Fruit fly (Drosophila melanogaster) whole organism, adult: ENCODE measurements around the gene CG11370.
"Not testable (repeated sequence)": the region's sequence is repeated elsewhere in the genome, so short reads cannot be mapped to it uniquely, and the experiment has no call there.

Experiments
- CG1620 ChIP-seq: fragments of 200-800 bp; sonication (Bioruptor generic); optimal IDR thresholded peaks from 2 replicates; lab custom pipeline; 2016; ENCODE audit warnings: missing biosample characterization, missing genetic modification characterization
- CG7045 ChIP-seq: fragments of 200-800 bp; sonication (Bioruptor generic); optimal IDR thresholded peaks from 2 replicates; lab custom pipeline; 2017; ENCODE audit warnings: missing biosample characterization, mild to moderate bottlenecking, missing genetic modification characterization
- CG7101 ChIP-seq: fragments of 200-800 bp; sonication (Bioruptor generic); optimal IDR thresholded peaks from 2 replicates; lab custom pipeline; 2018; ENCODE audit warnings: missing biosample characterization, mild to moderate bottlenecking, missing genetic modification characterization, moderate library complexity
- Clk ChIP-seq: fragments of 200-800 bp; sonication (Bioruptor generic); optimal IDR thresholded peaks from 2 replicates; lab custom pipeline; 2017; ENCODE audit warnings: missing biosample characterization, missing genetic modification characterization
- Crg-1 ChIP-seq: fragments of 200-800 bp; sonication (Bioruptor generic); optimal IDR thresholded peaks from 2 replicates; lab custom pipeline; 2016; ENCODE audit warnings: missing biosample characterization, missing genetic modification characterization
- bab1 ChIP-seq: fragments of 200-800 bp; sonication (Bioruptor generic); optimal IDR thresholded peaks from 3 replicates; lab custom pipeline; 2019; ENCODE audit warnings: missing biosample characterization, mild to moderate bottlenecking, missing genetic modification characterization, moderate library complexity
- cic ChIP-seq: fragments of 200-800 bp; sonication (Bioruptor generic); optimal IDR thresholded peaks from 2 replicates; lab custom pipeline; 2017; ENCODE audit warnings: missing biosample characterization, mild to moderate bottlenecking, missing genetic modification characterization, moderate library complexity
- kay ChIP-seq: fragments of 200-800 bp; sonication (Bioruptor generic); peaks from one replicate; lab custom pipeline; 2016; ENCODE audit warnings: missing biosample characterization, missing genetic modification characterization, borderline replicate concordance
- ovo ChIP-seq: fragments of 200-800 bp; sonication (Bioruptor generic); optimal IDR thresholded peaks from 2 replicates; lab custom pipeline; 2016; ENCODE audit warnings: missing biosample characterization, missing genetic modification characterization
- pad ChIP-seq: fragments of 200-800 bp; sonication (Bioruptor generic); optimal IDR thresholded peaks from 3 replicates; lab custom pipeline; 2017; ENCODE audit warnings: missing biosample characterization, missing genetic modification characterization, mild to moderate bottlenecking, moderate library complexity, missing genetic modification reagents
- tj ChIP-seq: fragments of 200-800 bp; sonication (Bioruptor generic); optimal IDR thresholded peaks from 3 replicates; lab custom pipeline; 2017; ENCODE audit warnings: missing biosample characterization, mild to moderate bottlenecking, missing genetic modification characterization, moderate library complexity
- toe ChIP-seq: fragments of 200-800 bp; sonication (Bioruptor generic); optimal IDR thresholded peaks from 2 replicates; lab custom pipeline; 2016; ENCODE audit warnings: missing biosample characterization, missing genetic modification characterization

DNA sequence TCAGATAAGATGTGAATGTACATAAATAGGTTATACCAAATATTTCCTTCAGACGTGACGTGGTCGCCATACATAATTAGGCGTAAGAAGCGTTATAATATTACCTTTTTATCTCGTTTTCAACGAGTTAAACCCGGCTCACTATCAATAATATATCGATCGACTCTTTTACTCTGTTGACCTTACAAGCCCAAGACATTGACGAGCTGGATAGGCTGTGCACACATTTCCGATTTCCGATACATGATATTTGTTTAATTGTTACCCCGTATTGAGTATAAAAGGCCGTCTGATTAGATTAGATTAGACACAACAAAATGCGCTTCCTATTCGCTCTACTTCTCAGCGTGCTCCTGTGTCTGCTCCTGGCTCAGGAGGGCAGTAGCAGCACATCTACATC, 15.0 kb upstream of the CG11370 start, which contains the start of gene CG32453:
- TF ChIP-seq Clk (GFP tag; lab: Kevin White, UChicago); pad (GFP tag; lab: Kevin White, UChicago); tj (GFP tag; lab: Kevin White, UChicago); kay; CG7045 (GFP tag; lab: Kevin White, UChicago); cic; toe (GFP tag; lab: Kevin White, UChicago); bab1 (GFP tag; lab: Kevin White, UChicago); ovo (GFP tag; lab: Kevin White, UChicago); CG7101 (tag; lab: Kevin White, UChicago); Crg-1; CG1620: not testable (repeated sequence)
